Worm (Caenorhabditis elegans) whole organism, L1 larva: Measurements from ENCODE around the gene gst-39.

ENCODE experiments used
- elt-2 ChIP-seq: sonication (generic microtip); optimal IDR thresholded peaks from 2 replicates; lab custom pipeline; 2016; ENCODE audit warnings: missing genetic modification characterization, mild to moderate bottlenecking, inconsistent platforms, missing compliant biosample characterization, missing genetic modification reagents
- ets-5 ChIP-seq: fragments of 200-800 bp; sonication (Bioruptor generic); IDR thresholded peaks from 2 replicates; pipeline ENCODE4 v1.3.6; 2022; ENCODE audit warnings: missing genetic modification characterization, missing compliant biosample characterization
- isw-1 ChIP-seq: fragments of 200-800 bp; sonication (Bioruptor generic); IDR thresholded peaks from 2 replicates; pipeline ENCODE4 v1.3.6; 2022; ENCODE audit warnings: missing genetic modification characterization, missing compliant biosample characterization
- jun-1 ChIP-seq: fragments of 150-350 bp; optimal IDR thresholded peaks from 2 replicates; lab custom pipeline; 2014; ENCODE audit warnings: missing biosample characterization, missing genetic modification reagents, missing genetic modification characterization
- nhr-11 ChIP-seq: fragments of 150-350 bp; optimal IDR thresholded peaks from 2 replicates; lab custom pipeline; 2014; ENCODE audit warnings: missing biosample characterization, missing genetic modification characterization
- pqm-1 ChIP-seq: sonication (generic microtip); optimal IDR thresholded peaks from 3 replicates; lab custom pipeline; 2017; ENCODE audit warnings: missing biosample characterization, missing genetic modification characterization

DNA sequence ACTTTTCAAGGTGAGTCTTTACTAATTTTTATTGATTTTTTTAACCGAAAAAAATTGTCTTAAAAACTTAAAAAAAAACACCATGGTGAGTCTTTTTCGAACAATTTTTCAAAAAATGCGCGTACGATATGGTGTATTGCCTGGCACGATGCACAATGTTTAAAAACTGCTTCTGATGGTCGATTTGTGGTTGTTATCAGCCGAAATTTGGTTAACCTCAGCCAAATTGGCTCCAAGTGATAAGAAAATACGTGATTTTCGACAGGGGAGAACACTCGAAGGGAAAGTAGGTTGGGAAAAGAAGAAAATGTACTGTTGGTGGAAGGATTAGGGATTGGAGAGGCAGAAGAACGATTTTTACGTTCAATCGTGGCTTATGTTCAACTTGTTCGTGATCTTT lies 35.8 kb upstream of the gst-39 start:
- peak; percentile 37 for TF ChIP-seq elt-2
- no peak for TF ChIP-seq isw-1 (GFP tag; lab: Robert Waterston, UW)
- TF ChIP-seq jun-1 (tag; lab: Kevin White, UChicago), result no peak
- no peak for TF ChIP-seq pqm-1 (tag; lab: Kevin White, UChicago)
- no peak for TF ChIP-seq ets-5 (GFP tag; lab: Robert Waterston, UW)
- no peak for TF ChIP-seq nhr-11 (tag; lab: Kevin White, UChicago)
